Worm (Caenorhabditis elegans): ENCODE measurements around the gene mif-1.

- TF ChIP-seq cnd-1 (tag; optimal IDR thresholded peaks at IDR 0.05) (no peak), M03D4.4 (tag; optimal IDR thresholded peaks at IDR 0.05) (no peak), snpc-4 (tag; optimal IDR thresholded peaks at IDR 0.05) (no peak), ztf-11 (tag; optimal IDR thresholded peaks at IDR 0.05) (no peak), unc-62 (GFP tag; optimal IDR thresholded peaks at IDR 0.05) (no peak), nhr-28 (tag; optimal IDR thresholded peaks at IDR 0.05) (no peak), ces-1 (GFP tag; optimal IDR thresholded peaks at IDR 0.05) (no peak), nhr-237 (tag; optimal IDR thresholded peaks at IDR 0.05) (no peak), blmp-1 (tag; optimal IDR thresholded peaks at IDR 0.05) (no peak), lin-13 (tag; optimal IDR thresholded peaks at IDR 0.05) (no peak), nhr-12 (tag; optimal IDR thresholded peaks at IDR 0.05) (no peak)
Measured at ce11 chrIII:11834783-11835182, 13.2 kb upstream of the mif-1 start.

Measured in whole organism, mixed stage, embryonic.